Worm (Caenorhabditis elegans) whole organism, L3 larva: ENCODE measurements around the gene fmo-4.

Source experiments
- R02D3.7 ChIP-seq: fragments of 150-350 bp; optimal IDR thresholded peaks from 2 replicates; lab custom pipeline; 2014; ENCODE audit warnings: missing biosample characterization, missing genetic modification characterization
- aly-2 ChIP-seq: fragments of 150-350 bp; optimal IDR thresholded peaks from 2 replicates; lab custom pipeline; 2014; ENCODE audit warnings: missing biosample characterization, missing genetic modification characterization
- ama-1 ChIP-seq: fragments of 150-350 bp; optimal IDR thresholded peaks from 2 replicates; lab custom pipeline; 2018
- ceh-28 ChIP-seq: fragments of 150-350 bp; optimal IDR thresholded peaks from 2 replicates; lab custom pipeline; 2014; ENCODE audit warnings: missing biosample characterization, missing genetic modification reagents, missing genetic modification characterization
- ceh-82 ChIP-seq: fragments of 150-350 bp; optimal IDR thresholded peaks from 2 replicates; lab custom pipeline; 2014; ENCODE audit warnings: missing biosample characterization, missing genetic modification characterization
- ceh-9 ChIP-seq: sonication (generic microtip); optimal IDR thresholded peaks from 2 replicates; lab custom pipeline; 2018; ENCODE audit warnings: missing biosample characterization, missing genetic modification characterization
- daf-12 ChIP-seq: fragments of 150-350 bp; optimal IDR thresholded peaks from 2 replicates; lab custom pipeline; 2014; ENCODE audit warnings: missing biosample characterization, missing genetic modification reagents, missing genetic modification characterization
- egl-27 ChIP-seq: sonication (generic microtip); optimal IDR thresholded peaks from 4 replicates; lab custom pipeline; 2017; ENCODE audit warnings: missing biosample characterization, missing genetic modification reagents, missing genetic modification characterization
- elt-1 ChIP-seq: fragments of 150-350 bp; optimal IDR thresholded peaks from 2 replicates; lab custom pipeline; 2014; ENCODE audit warnings: missing biosample characterization, missing genetic modification characterization
- elt-2 ChIP-seq: sonication (generic microtip); optimal IDR thresholded peaks from 2 replicates; lab custom pipeline; 2016; ENCODE audit warnings: missing genetic modification reagents, mild to moderate bottlenecking, missing genetic modification characterization, missing compliant biosample characterization
- elt-3 ChIP-seq, 3 experiments: fragments of 150-350 bp in 1 of 3; sonication (generic microtip) in 2 of 3; optimal IDR thresholded peaks; 2 replicates in 2 of 3; 4 replicates in 1 of 3; lab custom pipeline; 2014 to 2017; ENCODE audit warnings: missing biosample characterization in 3 of 3, missing genetic modification characterization in 3 of 3
- eor-1 ChIP-seq, 2 experiments: fragments of 150-350 bp; optimal IDR thresholded peaks; 2 replicates each; lab custom pipeline; 2014 to 2018; ENCODE audit warnings: missing biosample characterization in 2 of 2, missing genetic modification characterization in 2 of 2
- fkh-10 ChIP-seq: sonication (generic microtip); optimal IDR thresholded peaks from 2 replicates; lab custom pipeline; 2017; ENCODE audit warnings: missing biosample characterization, missing genetic modification reagents, missing genetic modification characterization
- fkh-2 ChIP-seq: fragments of 150-350 bp; optimal IDR thresholded peaks from 2 replicates; lab custom pipeline; 2014; ENCODE audit warnings: missing biosample characterization, missing genetic modification reagents, missing genetic modification characterization
- lin-39 ChIP-seq: fragments of 150-350 bp; optimal IDR thresholded peaks from 2 replicates; lab custom pipeline; 2018; ENCODE audit warnings: missing biosample characterization, missing genetic modification reagents, missing genetic modification characterization
- lsy-12 ChIP-seq: sonication (generic microtip); optimal IDR thresholded peaks from 2 replicates; lab custom pipeline; 2016; ENCODE audit warnings: mild to moderate bottlenecking, missing genetic modification characterization, missing compliant biosample characterization
- mdl-1 ChIP-seq: fragments of 150-350 bp; optimal IDR thresholded peaks from 2 replicates; lab custom pipeline; 2014; ENCODE audit warnings: missing biosample characterization, missing genetic modification characterization
- mml-1 ChIP-seq: fragments of 150-350 bp; sonication (generic microtip); optimal IDR thresholded peaks from 3 replicates; lab custom pipeline; 2014; ENCODE audit warnings: missing biosample characterization, missing genetic modification characterization
- nfya-1 ChIP-seq: sonication (generic microtip); optimal IDR thresholded peaks from 2 replicates; lab custom pipeline; 2017; ENCODE audit warnings: missing genetic modification characterization, mild to moderate bottlenecking, missing compliant biosample characterization, antibody characterized with exemption, moderate library complexity; ENCODE audit not compliant: insufficient read depth
- nhr-12 ChIP-seq: fragments of 150-350 bp; optimal IDR thresholded peaks from 2 replicates; lab custom pipeline; 2014; ENCODE audit warnings: missing biosample characterization, missing genetic modification characterization
- nhr-23 ChIP-seq: fragments of 150-350 bp; optimal IDR thresholded peaks from 2 replicates; lab custom pipeline; 2014; ENCODE audit warnings: missing biosample characterization, missing genetic modification reagents, missing genetic modification characterization
- nhr-25 ChIP-seq: sonication (generic microtip); optimal IDR thresholded peaks from 2 replicates; lab custom pipeline; 2017; ENCODE audit warnings: missing biosample characterization, missing genetic modification characterization
- nhr-28 ChIP-seq: fragments of 150-350 bp; optimal IDR thresholded peaks from 2 replicates; lab custom pipeline; 2014; ENCODE audit warnings: missing biosample characterization, missing genetic modification characterization
- nhr-43 ChIP-seq: sonication (generic microtip); optimal IDR thresholded peaks from 2 replicates; lab custom pipeline; 2016; ENCODE audit warnings: mild to moderate bottlenecking, missing genetic modification characterization, missing compliant biosample characterization; ENCODE audit not compliant: poor library complexity, severe bottlenecking
- nhr-67 ChIP-seq: fragments of 150-350 bp; optimal IDR thresholded peaks from 2 replicates; lab custom pipeline; 2014; ENCODE audit warnings: missing biosample characterization, missing genetic modification characterization
- pha-4 ChIP-seq: fragments of 150-350 bp; optimal IDR thresholded peaks from 2 replicates; lab custom pipeline; 2014; ENCODE audit warnings: missing biosample characterization, missing genetic modification reagents, missing genetic modification characterization
- pqm-1 ChIP-seq: fragments of 150-350 bp; optimal IDR thresholded peaks from 2 replicates; lab custom pipeline; 2017; ENCODE audit warnings: missing biosample characterization, missing genetic modification characterization, inconsistent platforms
- sea-2 ChIP-seq: fragments of 150-350 bp; sonication (generic microtip); optimal IDR thresholded peaks from 4 replicates; lab custom pipeline; 2014; ENCODE audit warnings: missing biosample characterization, missing genetic modification reagents, missing genetic modification characterization
- skn-1 ChIP-seq: fragments of 150-350 bp; optimal IDR thresholded peaks from 2 replicates; lab custom pipeline; 2014; ENCODE audit warnings: missing biosample characterization, missing genetic modification characterization
- snpc-4 ChIP-seq: fragments of 150-350 bp; optimal IDR thresholded peaks from 2 replicates; lab custom pipeline; 2014; ENCODE audit warnings: missing biosample characterization, missing genetic modification characterization
- tbx-2 ChIP-seq: sonication (generic microtip); optimal IDR thresholded peaks from 2 replicates; lab custom pipeline; 2016; ENCODE audit warnings: mild to moderate bottlenecking, missing genetic modification characterization, missing compliant biosample characterization
- zag-1 ChIP-seq: fragments of 150-350 bp; optimal IDR thresholded peaks from 2 replicates; lab custom pipeline; 2014; ENCODE audit warnings: missing biosample characterization, missing genetic modification characterization

Gene fmo-4

ce11 chrV:13613870-13614269 lies 7.4 kb upstream of the fmo-4 start, which contains the start of gene F53F4.7:
Gene F53F4.7 (minus strand): TSS chrV:13613970.
- TF ChIP-seq pqm-1: no peak
- no peak for TF ChIP-seq tbx-2 (tag; lab: Kevin White, UChicago)
- no peak for TF ChIP-seq snpc-4 (tag; lab: Kevin White, UChicago)
- no peak for TF ChIP-seq ceh-9
- no peak for TF ChIP-seq ceh-82 (tag; lab: Kevin White, UChicago)

ce11 chrV:13611782-13612181 lies 5.3 kb upstream of the fmo-4 start, which contains the start of gene spig-9:
Gene spig-9 (minus strand): TSS chrV:13611882.
- no peak for TF ChIP-seq mml-1 (tag; lab: Kevin White, UChicago)
- TF ChIP-seq R02D3.7 (tag; lab: Kevin White, UChicago): no peak
- TF ChIP-seq ceh-9: no peak
- TF ChIP-seq daf-12 (tag; lab: Kevin White, UChicago): no peak
- no peak for TF ChIP-seq nhr-23 (tag; lab: Kevin White, UChicago)
- TF ChIP-seq nfya-1 (tag; lab: Kevin White, UChicago): no peak
- TF ChIP-seq eor-1 (tag; optimal IDR thresholded peaks at IDR 0.05; lab: Kevin White, UChicago): no peak
- no peak for TF ChIP-seq snpc-4 (tag; lab: Kevin White, UChicago)
- no peak for TF ChIP-seq nhr-12
- no peak for TF ChIP-seq elt-1 (tag; lab: Kevin White, UChicago)
- TF ChIP-seq lsy-12: no peak
- TF ChIP-seq ama-1 (lab: Kevin White, UChicago): no peak
- TF ChIP-seq nhr-43 (tag; lab: Kevin White, UChicago): no peak

ce11 chrV:13609806-13610205 lies 3.3 kb upstream of the fmo-4 start:
- TF ChIP-seq pqm-1 (no peak), nhr-23 (tag; lab: Kevin White, UChicago) (peak; percentile 66)

- TF ChIP-seq nhr-43 (tag; lab: Kevin White, UChicago) (peak; percentile 12), lsy-12 (no peak), nhr-23 (tag; lab: Kevin White, UChicago) (peak; percentile 44)
Observed at ce11 chrV:13608486-13608885, 2.0 kb upstream of the fmo-4 start.

- TF ChIP-seq pha-4 (tag; lab: Kevin White, UChicago): no peak
- TF ChIP-seq egl-27 (tag; lab: Kevin White, UChicago): no peak
- no peak for TF ChIP-seq mml-1 (tag; lab: Kevin White, UChicago)
- TF ChIP-seq nfya-1 (tag; lab: Kevin White, UChicago): no peak
- no peak for TF ChIP-seq skn-1
- no peak for TF ChIP-seq ceh-82 (tag; lab: Kevin White, UChicago)
- TF ChIP-seq lsy-12: no peak
Observed at ce11 chrV:13600882-13601281, 5.6 kb downstream of the fmo-4 start, which contains the start of gene rdy-2. Gene rdy-2 (minus strand): TSS chrV:13600982.

ce11 chrV:13598370-13598769 lies 8.1 kb downstream of the fmo-4 start:
- TF ChIP-seq fkh-10: no peak
- TF ChIP-seq elt-2 (tag; lab: Kevin White, UChicago): no peak
- no peak for TF ChIP-seq nfya-1 (tag; lab: Kevin White, UChicago)
- TF ChIP-seq ceh-28: no peak
- no peak for TF ChIP-seq nhr-12
- no peak for TF ChIP-seq snpc-4 (tag; lab: Kevin White, UChicago)
- no peak for TF ChIP-seq zag-1 (tag; lab: Kevin White, UChicago)
- no peak for TF ChIP-seq elt-3 (tag; optimal IDR thresholded peaks at IDR 0.05; lab: Kevin White, UChicago)
- no peak for TF ChIP-seq lsy-12
- no peak for TF ChIP-seq elt-1 (tag; lab: Kevin White, UChicago)
- no peak for TF ChIP-seq daf-12 (tag; lab: Kevin White, UChicago)
- TF ChIP-seq nhr-67: no peak
- no peak for TF ChIP-seq nhr-25 (tag; lab: Kevin White, UChicago)
- TF ChIP-seq aly-2: no peak

- TF ChIP-seq sea-2 (no peak), mdl-1 (tag; lab: Kevin White, UChicago) (no peak), elt-2 (tag; lab: Kevin White, UChicago) (no peak), nhr-43 (tag; lab: Kevin White, UChicago) (no peak), snpc-4 (tag; lab: Kevin White, UChicago) (no peak), eor-1 (tag; optimal IDR thresholded peaks at IDR 0.05; lab: Kevin White, UChicago) (no peak), fkh-2 (tag; lab: Kevin White, UChicago) (no peak), mml-1 (tag; lab: Kevin White, UChicago) (no peak), nhr-28 (no peak), daf-12 (tag; lab: Kevin White, UChicago) (no peak), aly-2 (no peak), lin-39 (tag; lab: Kevin White, UChicago) (no peak), egl-27 (tag; lab: Kevin White, UChicago) (no peak), elt-1 (tag; lab: Kevin White, UChicago) (no peak)
Observed at ce11 chrV:13593083-13593482, 13.4 kb downstream of the fmo-4 start, which contains the start of gene F53F4.4. Gene F53F4.4 (plus strand): TSS chrV:13593383.
